Worm (Caenorhabditis elegans): Measurements from ENCODE around the gene lgc-11.

lgc-11 gene

ce11 chrX:7495491-7495890 is 10.9 kb downstream of the lgc-11 start, which contains the start of gene try-14:
TSS of gene try-14 (minus strand) at chrX:7495591.
- TF ChIP-seq F37B4.10 (GFP tag; IDR thresholded peaks at IDR 0.05) (no peak), ztf-28 (GFP tag; IDR thresholded peaks at IDR 0.05) (no peak), ztf-3 (GFP tag; optimal IDR thresholded peaks at IDR 0.05) (no peak), ztf-18 (tag; optimal IDR thresholded peaks at IDR 0.05) (no peak), let-526 (GFP tag; IDR thresholded peaks at IDR 0.05) (no peak), aptf-3 (GFP tag; IDR thresholded peaks at IDR 0.05) (no peak), F23B12.7 (tag; optimal IDR thresholded peaks at IDR 0.05; ENCODE audit: insufficient read depth) (no peak), snpc-4 (GFP tag; optimal IDR thresholded peaks at IDR 0.05) (no peak), snpc-4 (tag; optimal IDR thresholded peaks at IDR 0.05) (no peak), ceh-100 (GFP tag; IDR thresholded peaks at IDR 0.05) (no peak), efl-1 (GFP tag; optimal IDR thresholded peaks at IDR 0.05) (no peak), lir-1 (GFP tag; conservative IDR thresholded peaks at IDR 0.05) (no peak), F39B2.1 (GFP tag; IDR thresholded peaks at IDR 0.05) (no peak), nhr-179 (tag; optimal IDR thresholded peaks at IDR 0.05) (no peak), athp-1 (tag; optimal IDR thresholded peaks at IDR 0.05) (no peak), T26A5.8 (tag; optimal IDR thresholded peaks at IDR 0.05) (no peak), dpl-1 (GFP tag; optimal IDR thresholded peaks at IDR 0.05) (no peak), bed-1 (GFP tag; IDR thresholded peaks at IDR 0.05) (no peak)

- TF ChIP-seq madf-8 (GFP tag; conservative IDR thresholded peaks at IDR 0.05) (no peak), T26A5.8 (tag; optimal IDR thresholded peaks at IDR 0.05) (no peak), lin-54 (GFP tag; optimal IDR thresholded peaks at IDR 0.05) (no peak), snpc-1.3 (tag; optimal IDR thresholded peaks at IDR 0.05; ENCODE audit: insufficient read depth) (no peak)
These were observed 13.4 kb downstream of the lgc-11 start, which contains the start of gene F48E3.2 for ce11 chrX:7493020-7493419. TSS of gene F48E3.2 (minus strand) at chrX:7493120.

- no peak for TF ChIP-seq T07F8.4 (tag; optimal IDR thresholded peaks at IDR 0.05)
- no peak for TF ChIP-seq C17E4.6 (GFP tag; IDR thresholded peaks at IDR 0.05)
- no peak for TF ChIP-seq hrde-1 (tag; optimal IDR thresholded peaks at IDR 0.05; ENCODE audit: borderline replicate concordance)
- TF ChIP-seq ztf-25 (GFP tag; IDR thresholded peaks at IDR 0.05) = no peak
- 0 out of 2 replicates have a peak, but pooled peaks have one; percentile 68 for TF ChIP-seq F37B4.10 (GFP tag; IDR thresholded peaks at IDR 0.05)
These were observed 14.9 kb downstream of the lgc-11 start for ce11 chrX:7491521-7491920.

- peak; percentile 74 for TF ChIP-seq zfh-2 (GFP tag; conservative IDR thresholded peaks at IDR 0.05)
- TF ChIP-seq aptf-3 (GFP tag; IDR thresholded peaks at IDR 0.05) = no peak
- TF ChIP-seq F57C9.4 (tag; optimal IDR thresholded peaks at IDR 0.05) = no peak
- TF ChIP-seq ceh-27 (GFP tag; optimal IDR thresholded peaks at IDR 0.05) = peak; percentile 36
These were observed 20.7 kb downstream of the lgc-11 start, which contains the start of gene gly-12 for ce11 chrX:7485748-7486147. TSS of gene gly-12 (plus strand) at chrX:7485864.

- TF ChIP-seq egl-44 (GFP tag; IDR thresholded peaks at IDR 0.05) = no peak
- TF ChIP-seq ekl-4 (GFP tag; IDR thresholded peaks at IDR 0.05) = no peak
- no peak for TF ChIP-seq aptf-2 (GFP tag; conservative IDR thresholded peaks at IDR 0.05)
- TF ChIP-seq nhr-80 (tag; optimal IDR thresholded peaks at IDR 0.05) = no peak
- TF ChIP-seq rcor-1 (GFP tag; IDR thresholded peaks at IDR 0.05) = no peak
- no peak for TF ChIP-seq F55B11.4 (tag; optimal IDR thresholded peaks at IDR 0.05; ENCODE audit: borderline replicate concordance, insufficient read depth)
- no peak for TF ChIP-seq xnd-1 (tag; optimal IDR thresholded peaks at IDR 0.05)
- no peak for TF ChIP-seq chd-7 (tag; optimal IDR thresholded peaks at IDR 0.05)
- TF ChIP-seq somi-1 (GFP tag; optimal IDR thresholded peaks at IDR 0.05) = no peak
- no peak for TF ChIP-seq let-526 (GFP tag; IDR thresholded peaks at IDR 0.05)
- no peak for TF ChIP-seq akir-1 (GFP tag; optimal IDR thresholded peaks at IDR 0.05)
- TF ChIP-seq ceh-100 (GFP tag; IDR thresholded peaks at IDR 0.05) = no peak
- TF ChIP-seq F23B12.7 (tag; optimal IDR thresholded peaks at IDR 0.05; ENCODE audit: insufficient read depth) = no peak
These were observed 25.7 kb downstream of the lgc-11 start, which contains the start of gene F48E3.9 for ce11 chrX:7480756-7481155. TSS of gene F48E3.9 (plus strand) at chrX:7481056.
